Fruit fly (Drosophila melanogaster) whole organism, embryonic: ENCODE data around the gene CG6236.

ENCODE experiments used
- Ada2b ChIP-seq: fragments of 200-800 bp; sonication (Bioruptor generic); IDR thresholded peaks from 2 replicates; pipeline ENCODE4 v1.3.6; 2022; ENCODE audit warnings: missing biosample characterization, missing genetic modification characterization
- B-H1 ChIP-seq: fragments of 200-800 bp; sonication (Bioruptor generic); IDR thresholded peaks from 3 replicates; pipeline ENCODE4 v1.3.6; 2022; ENCODE audit warnings: missing biosample characterization, missing genetic modification characterization
- CG11695 ChIP-seq: fragments of 200-800 bp; sonication (Bioruptor generic); IDR thresholded peaks from 3 replicates; pipeline ENCODE4 v1.3.6; 2022; ENCODE audit warnings: missing biosample characterization, missing genetic modification characterization
- CG12942 ChIP-seq: fragments of 200-800 bp; sonication (Bioruptor generic); optimal IDR thresholded peaks from 3 replicates; lab custom pipeline; 2016; ENCODE audit warnings: missing biosample characterization, missing genetic modification characterization
- CG14667 ChIP-seq: fragments of 200-800 bp; sonication (Bioruptor generic); IDR thresholded peaks from 2 replicates; pipeline ENCODE4 v1.3.6; 2022; ENCODE audit warnings: missing biosample characterization, missing genetic modification characterization
- CG15601 ChIP-seq: fragments of 200-800 bp; sonication (Bioruptor generic); optimal IDR thresholded peaks from 3 replicates; lab custom pipeline; 2019; ENCODE audit warnings: missing biosample characterization, mild to moderate bottlenecking, missing genetic modification characterization, moderate library complexity
- CG2120 ChIP-seq: fragments of 200-800 bp; sonication (Bioruptor generic); optimal IDR thresholded peaks from 3 replicates; lab custom pipeline; 2016; ENCODE audit warnings: missing biosample characterization, missing genetic modification characterization
- CG34224 ChIP-seq: fragments of 200-800 bp; sonication (Bioruptor generic); IDR thresholded peaks from 3 replicates; pipeline ENCODE4 v1.3.6; 2022; ENCODE audit warnings: missing biosample characterization, missing genetic modification characterization; ENCODE audit not compliant: partially characterized antibody
- CG4404 ChIP-seq: fragments of 200-800 bp; sonication (Bioruptor generic); IDR thresholded peaks from 2 replicates; pipeline ENCODE4 v1.3.6; 2022; ENCODE audit warnings: missing biosample characterization, missing genetic modification characterization
- CG8290 ChIP-seq, 3 experiments: fragments of 200-800 bp; sonication (Bioruptor generic); optimal IDR thresholded peaks; 2 replicates each; lab custom pipeline; 2016 to 2019; ENCODE audit warnings: missing biosample characterization in 3 of 3, missing genetic modification characterization in 3 of 3, mild to moderate bottlenecking in 2 of 3, moderate library complexity in 1 of 3
- CG8388 ChIP-seq: fragments of 200-800 bp; sonication (Bioruptor generic); optimal IDR thresholded peaks from 2 replicates; lab custom pipeline; 2019; ENCODE audit warnings: missing biosample characterization, mild to moderate bottlenecking, missing genetic modification characterization, moderate library complexity
- Dad ChIP-seq: fragments of 200-800 bp; sonication (Bioruptor generic); optimal IDR thresholded peaks from 3 replicates; lab custom pipeline; 2016; ENCODE audit warnings: missing biosample characterization, missing genetic modification characterization
- NFAT ChIP-seq: fragments of 200-800 bp; sonication (Bioruptor generic); IDR thresholded peaks from 2 replicates; pipeline ENCODE4 v1.3.6; 2022; ENCODE audit warnings: missing biosample characterization, missing genetic modification characterization
- Opbp ChIP-seq: fragments of 200-800 bp; sonication (Bioruptor generic); IDR thresholded peaks from 3 replicates; pipeline ENCODE4 v1.3.6; 2022; ENCODE audit warnings: missing biosample characterization, missing genetic modification characterization; ENCODE audit not compliant: partially characterized antibody
- Pdp1 ChIP-seq, 2 experiments: fragments of 200-800 bp; sonication (Bioruptor generic); optimal IDR thresholded peaks; 3 replicates each; lab custom pipeline; 2016; ENCODE audit warnings: missing biosample characterization in 2 of 2, missing genetic modification characterization in 2 of 2, mild to moderate bottlenecking in 1 of 2, moderate library complexity in 1 of 2
- Rfx ChIP-seq: fragments of 200-800 bp; sonication (Bioruptor generic); IDR thresholded peaks from 2 replicates; pipeline ENCODE4 v1.3.6; 2022; ENCODE audit warnings: missing biosample characterization, missing genetic modification characterization
- Sox100B ChIP-seq: fragments of 200-800 bp; sonication (Bioruptor generic); optimal IDR thresholded peaks from 3 replicates; lab custom pipeline; 2018; ENCODE audit warnings: missing biosample characterization, mild to moderate bottlenecking, missing genetic modification characterization
- Stat92E ChIP-seq, 3 experiments: fragments of >200 bp in 2 of 3; fragments of 200-800 bp in 1 of 3; sonication (Bioruptor generic) in 1 of 3; optimal IDR thresholded peaks; 2 replicates each; lab custom pipeline; 2017 to 2019; ENCODE audit warnings: missing biosample characterization in 3 of 3, missing genetic modification characterization in 3 of 3, mild to moderate bottlenecking in 1 of 3, moderate library complexity in 1 of 3
- Xbp1 ChIP-seq: fragments of 200-800 bp; sonication (Bioruptor generic); optimal IDR thresholded peaks from 3 replicates; lab custom pipeline; 2016; ENCODE audit warnings: missing biosample characterization, mild to moderate bottlenecking, missing genetic modification characterization
- aop ChIP-seq: fragments of 200-800 bp; sonication (Bioruptor generic); IDR thresholded peaks from 2 replicates; pipeline ENCODE4 v1.3.6; 2022; ENCODE audit warnings: missing biosample characterization, missing genetic modification characterization
- ap ChIP-seq: fragments of 200-800 bp; sonication (Bioruptor generic); IDR thresholded peaks from 2 replicates; pipeline ENCODE4 v1.3.6; 2022; ENCODE audit warnings: missing biosample characterization, missing genetic modification characterization
- ara ChIP-seq: fragments of 200-800 bp; sonication (Bioruptor generic); IDR thresholded peaks from 2 replicates; pipeline ENCODE4 v1.3.6; 2022; ENCODE audit warnings: missing biosample characterization, missing genetic modification characterization
- az2 ChIP-seq: fragments of 200-800 bp; sonication (Bioruptor generic); optimal IDR thresholded peaks from 3 replicates; lab custom pipeline; 2016; ENCODE audit warnings: missing biosample characterization, missing genetic modification characterization
- bbx ChIP-seq: fragments of 200-800 bp; sonication (Bioruptor generic); IDR thresholded peaks from 2 replicates; pipeline ENCODE4 v1.3.6; 2022; ENCODE audit warnings: missing biosample characterization, missing genetic modification characterization; ENCODE audit not compliant: partially characterized antibody
- bowl ChIP-seq: fragments of 200-800 bp; sonication (Bioruptor generic); IDR thresholded peaks from 2 replicates; pipeline ENCODE4 v1.3.6; 2022; ENCODE audit warnings: missing biosample characterization, missing genetic modification characterization
- cad ChIP-seq: fragments of >200 bp; optimal IDR thresholded peaks from 2 replicates; lab custom pipeline; 2017; ENCODE audit warnings: missing biosample characterization, missing genetic modification characterization
- cato ChIP-seq: fragments of 200-800 bp; sonication (Bioruptor generic); optimal IDR thresholded peaks from 2 replicates; lab custom pipeline; 2016; ENCODE audit warnings: missing biosample characterization, missing genetic modification characterization, borderline replicate concordance
- crc ChIP-seq: fragments of 200-800 bp; sonication (Bioruptor generic); optimal IDR thresholded peaks from 2 replicates; lab custom pipeline; 2016; ENCODE audit warnings: missing biosample characterization, missing genetic modification characterization
- croc ChIP-seq: fragments of 200-800 bp; sonication (Bioruptor generic); conservative IDR thresholded peaks from 3 replicates; pipeline ENCODE4 v1.3.6; 2022; ENCODE audit warnings: missing biosample characterization, missing genetic modification characterization
- danr ChIP-seq: fragments of 200-800 bp; sonication (Bioruptor generic); IDR thresholded peaks from 2 replicates; pipeline ENCODE4 v1.3.6; 2022; ENCODE audit warnings: missing biosample characterization, missing genetic modification characterization
- esg ChIP-seq: fragments of 200-800 bp; sonication (Bioruptor generic); conservative IDR thresholded peaks from 2 replicates; pipeline ENCODE4 v1.3.6; 2022; ENCODE audit warnings: missing biosample characterization, missing genetic modification characterization
- fd3F ChIP-seq: fragments of 200-800 bp; sonication (Bioruptor generic); optimal IDR thresholded peaks from 2 replicates; lab custom pipeline; 2018; ENCODE audit warnings: missing biosample characterization, mild to moderate bottlenecking, missing genetic modification characterization, moderate library complexity
- ftz-f1 ChIP-seq: fragments of 200-800 bp; sonication (Bioruptor generic); optimal IDR thresholded peaks from 2 replicates; lab custom pipeline; 2016; ENCODE audit warnings: missing biosample characterization, missing genetic modification characterization
- ham ChIP-seq: fragments of 200-800 bp; sonication (Bioruptor generic); IDR thresholded peaks from 2 replicates; pipeline ENCODE4 v1.3.6; 2022; ENCODE audit warnings: missing biosample characterization, missing genetic modification characterization
- jumu ChIP-seq: fragments of 200-800 bp; sonication (Bioruptor generic); optimal IDR thresholded peaks from 3 replicates; lab custom pipeline; 2016; ENCODE audit warnings: missing biosample characterization, missing genetic modification characterization
- klu ChIP-seq: fragments of 200-800 bp; sonication (Bioruptor generic); IDR thresholded peaks from 2 replicates; pipeline ENCODE4 v1.3.6; 2022; ENCODE audit warnings: missing biosample characterization, missing genetic modification characterization
- prd ChIP-seq, 3 experiments: fragments of >200 bp in 2 of 3; fragments of 200-800 bp in 1 of 3; sonication (Bioruptor generic) in 1 of 3; optimal IDR thresholded peaks in 2 of 3; IDR thresholded peaks in 1 of 3; 2 replicates in 2 of 3; 3 replicates in 1 of 3; pipeline versions ENCODE4 v1.3.6 to Lab custom; 2017 to 2022; ENCODE audit warnings: missing biosample characterization in 1 of 3, missing genetic modification characterization in 1 of 3
- pros ChIP-seq: fragments of 200-800 bp; sonication (Bioruptor generic); optimal IDR thresholded peaks from 3 replicates; lab custom pipeline; 2019; ENCODE audit warnings: missing biosample characterization, mild to moderate bottlenecking, missing genetic modification characterization, moderate library complexity
- pzg ChIP-seq: fragments of 200-800 bp; sonication (Bioruptor generic); optimal IDR thresholded peaks from 3 replicates; lab custom pipeline; 2018; ENCODE audit warnings: missing biosample characterization, mild to moderate bottlenecking, missing genetic modification characterization, moderate library complexity
- rib ChIP-seq: fragments of 200-800 bp; sonication (Bioruptor generic); IDR thresholded peaks from 2 replicates; pipeline ENCODE4 v1.3.6; 2022; ENCODE audit warnings: missing biosample characterization, missing genetic modification characterization
- sens ChIP-seq: fragments of 200-800 bp; sonication (Bioruptor generic); peaks from one replicate; lab custom pipeline; 2016; ENCODE audit warnings: missing biosample characterization, missing genetic modification characterization
- sna ChIP-seq: fragments of 200-800 bp; sonication (Bioruptor generic); IDR thresholded peaks from 2 replicates; pipeline ENCODE4 v1.3.6; 2022; ENCODE audit warnings: missing biosample characterization, missing genetic modification characterization; ENCODE audit not compliant: partially characterized antibody
- sqz ChIP-seq: fragments of 200-800 bp; sonication (Bioruptor generic); optimal IDR thresholded peaks from 3 replicates; lab custom pipeline; 2018; ENCODE audit warnings: missing biosample characterization, mild to moderate bottlenecking, missing genetic modification characterization
- sug ChIP-seq: fragments of 200-800 bp; optimal IDR thresholded peaks from 2 replicates; lab custom pipeline; 2019; ENCODE audit warnings: missing biosample characterization, mild to moderate bottlenecking, missing genetic modification characterization, moderate library complexity
- unc-4 ChIP-seq: fragments of 200-800 bp; sonication (Bioruptor generic); IDR thresholded peaks from 2 replicates; pipeline ENCODE4 v1.3.6; 2022; ENCODE audit warnings: missing biosample characterization, missing genetic modification characterization; ENCODE audit not compliant: partially characterized antibody
- unpg ChIP-seq: fragments of 200-800 bp; sonication (Bioruptor generic); optimal IDR thresholded peaks from 3 replicates; lab custom pipeline; 2018; ENCODE audit warnings: missing biosample characterization, mild to moderate bottlenecking, missing genetic modification characterization, moderate library complexity
- vvl ChIP-seq: fragments of 200-800 bp; sonication (Bioruptor generic); IDR thresholded peaks from 2 replicates; pipeline ENCODE4 v1.3.6; 2022; ENCODE audit warnings: missing biosample characterization, missing genetic modification characterization
- zen ChIP-seq: fragments of 200-800 bp; sonication (Bioruptor generic); optimal IDR thresholded peaks from 3 replicates; lab custom pipeline; 2018; ENCODE audit warnings: missing biosample characterization, mild to moderate bottlenecking, missing genetic modification characterization, moderate library complexity

CG6236 gene

dm6 chr3R:15277926-15278869 lies 49.9 kb downstream of the CG6236 start, which contains the start of the genes MRG15 and Tm1 (continued):
- TF ChIP-seq sqz (GFP tag; lab: Kevin White, UChicago) (peak; percentile 89), cad (peak; percentile 55), klu (GFP tag; lab: Robert Waterston, UW) (no peak), Pdp1 (GFP tag; optimal IDR thresholded peaks at IDR 0.05; lab: Kevin White, UChicago) (peak in 1 of 2 experiments; percentile 95), Dad (GFP tag; lab: Kevin White, UChicago) (peak; percentile 16), unc-4 (peak; percentile 70), ap (GFP tag; lab: Robert Waterston, UW) (no peak), unpg (GFP tag; lab: Kevin White, UChicago) (no peak), CG34224 (peak; percentile 54), pros (GFP tag; lab: Kevin White, UChicago) (no peak), CG8388 (no peak), aop (no peak), sug (tag; lab: Kevin White, UChicago) (peak; percentile 10), zen (tag; lab: Kevin White, UChicago) (peak; percentile 77), fd3F (no peak), rib (GFP tag; lab: Robert Waterston, UW) (no peak), bbx (GFP tag; lab: Robert Waterston, UW) (peak; percentile 80), Opbp (GFP tag; lab: Robert Waterston, UW) (peak; percentile 72; the same call in 2 of the 3 replicates), B-H1 (no peak), CG15601 (no peak), vvl (GFP tag; lab: Robert Waterston, UW) (peak; percentile 27; the same call in 1 of the 2 replicates), pzg (peak; percentile 55), CG12942 (GFP tag; lab: Kevin White, UChicago) (no peak), CG11695 (no peak), ftz-f1 (GFP tag; lab: Kevin White, UChicago) (peak; percentile 14), esg (no peak), Rfx (0 out of 2 replicates have a peak, but pooled peaks have one; percentile 38), Sox100B (GFP tag; lab: Kevin White, UChicago) (no peak), Stat92E (GFP tag; optimal IDR thresholded peaks at IDR 0.05; lab: Kevin White, UChicago) (no peak), sna (GFP tag; lab: Robert Waterston, UW) (peak; percentile 37), jumu (GFP tag; lab: Kevin White, UChicago) (peak; percentile 27), danr (no peak), ham (no peak), croc (no peak), crc (GFP tag; lab: Kevin White, UChicago) (no peak), az2 (GFP tag; lab: Kevin White, UChicago) (no peak), CG14667 (GFP tag; lab: Robert Waterston, UW) (no peak), prd (optimal IDR thresholded peaks at IDR 0.05; lab: Kevin White, UChicago) (no peak), prd (GFP tag; IDR thresholded peaks at IDR 0.05; lab: Robert Waterston, UW) (no peak), ara (GFP tag; lab: Robert Waterston, UW) (no peak), NFAT (GFP tag; lab: Robert Waterston, UW) (no peak), sens (GFP tag; lab: Kevin White, UChicago) (peak; percentile 79), cato (GFP tag; lab: Kevin White, UChicago) (no peak), CG4404 (GFP tag; lab: Robert Waterston, UW) (no peak), CG2120 (peak; percentile 9), bowl (GFP tag; lab: Robert Waterston, UW) (no peak), CG8290 (GFP tag; optimal IDR thresholded peaks at IDR 0.05; lab: Kevin White, UChicago) (no peak), CG8290 (tag; optimal IDR thresholded peaks at IDR 0.05; lab: Kevin White, UChicago) (peak in 1 of 2 experiments; percentile 30), Xbp1 (GFP tag; lab: Kevin White, UChicago) (no peak), Ada2b (no peak)
